Worm (Caenorhabditis elegans): ENCODE data around the gene F17E9.4.
"Not testable (repeated sequence)": the region's sequence is repeated elsewhere in the genome, so short reads cannot be mapped to it uniquely, and the experiment has no call there.

The F17E9.4 gene

ce11 chrIV:8369135-8369534 lies 21.0 kb downstream of the F17E9.4 start, which contains the start of gene D2096.6:
Gene D2096.6, minus strand, starts transcription at chrIV:8369235.
- no peak for TF ChIP-seq unc-62 (GFP tag; optimal IDR thresholded peaks at IDR 0.05)

ce11 chrIV:8375381-8375780 lies 27.2 kb downstream of the F17E9.4 start:
- no peak for TF ChIP-seq unc-62 (GFP tag; optimal IDR thresholded peaks at IDR 0.05)

ce11 chrIV:8376923-8377322 lies 28.8 kb downstream of the F17E9.4 start:
- TF ChIP-seq unc-62 (GFP tag; optimal IDR thresholded peaks at IDR 0.05) = no peak

ce11 chrIV:8377501-8377900 lies 29.3 kb downstream of the F17E9.4 start, which contains the start of gene D2096.7:
Gene D2096.7, minus strand, starts transcription at chrIV:8377630.
- TF ChIP-seq unc-62 (GFP tag; optimal IDR thresholded peaks at IDR 0.05) = no peak

- TF ChIP-seq unc-62 (GFP tag; optimal IDR thresholded peaks at IDR 0.05) = no peak
Observed at ce11 chrIV:8378280-8378679, 30.1 kb downstream of the F17E9.4 start.

ce11 chrIV:8379278-8379677 lies 31.1 kb downstream of the F17E9.4 start, which contains the start of gene nap-1:
Gene nap-1, minus strand, starts transcription at chrIV:8379319.
- no peak for TF ChIP-seq unc-62 (GFP tag; optimal IDR thresholded peaks at IDR 0.05)

ce11 chrIV:8379683-8380082 lies 31.5 kb downstream of the F17E9.4 start, which contains the start of gene praf-3:
Gene praf-3, plus strand, starts transcription at chrIV:8379983.
- TF ChIP-seq unc-62 (GFP tag; optimal IDR thresholded peaks at IDR 0.05) = no peak

ce11 chrIV:8380266-8380850 lies 32.2 kb downstream of the F17E9.4 start:
- no peak for TF ChIP-seq unc-62 (GFP tag; optimal IDR thresholded peaks at IDR 0.05)

ce11 chrIV:8382695-8383094 lies 34.5 kb downstream of the F17E9.4 start, which contains the start of gene D2096.9:
Gene D2096.9, minus strand, starts transcription at chrIV:8382795.
- no peak for TF ChIP-seq unc-62 (GFP tag; optimal IDR thresholded peaks at IDR 0.05)

- no peak for TF ChIP-seq unc-62 (GFP tag; optimal IDR thresholded peaks at IDR 0.05)
Observed at ce11 chrIV:8384737-8385136, 36.6 kb downstream of the F17E9.4 start.

- TF ChIP-seq unc-62 (GFP tag; optimal IDR thresholded peaks at IDR 0.05) = no peak
Observed at ce11 chrIV:8385662-8386061, 37.5 kb downstream of the F17E9.4 start.

ce11 chrIV:8389139-8389538 lies 41.0 kb downstream of the F17E9.4 start, which contains the start of gene D2096.10:
Gene D2096.10, minus strand, starts transcription at chrIV:8389239.
- TF ChIP-seq unc-62 (GFP tag; optimal IDR thresholded peaks at IDR 0.05) = not testable (repeated sequence)

- TF ChIP-seq unc-62 (GFP tag; optimal IDR thresholded peaks at IDR 0.05) = no peak
Observed at ce11 chrIV:8394105-8394504, 45.9 kb downstream of the F17E9.4 start, which contains the start of gene D2096.11. Gene D2096.11, minus strand, starts transcription at chrIV:8394205.

- TF ChIP-seq unc-62 (GFP tag; optimal IDR thresholded peaks at IDR 0.05) = no peak
Observed at ce11 chrIV:8396348-8396747, 48.2 kb downstream of the F17E9.4 start, which contains the start of gene timm-17B.2. Gene timm-17B.2, plus strand, starts transcription at chrIV:8396648.

- TF ChIP-seq unc-62 (GFP tag; optimal IDR thresholded peaks at IDR 0.05) = no peak
Observed at ce11 chrIV:8397814-8398213, 49.6 kb downstream of the F17E9.4 start.

All from whole organism, dauer.